Fruit fly (Drosophila melanogaster) whole organism, embryonic: Measurements from ENCODE around the gene COX7B.

ENCODE experiments used
- Bgb ChIP-seq: fragments of 200-800 bp; sonication (Bioruptor generic); IDR thresholded peaks from 2 replicates; pipeline ENCODE4 v1.3.6; 2022; ENCODE audit warnings: missing biosample characterization, missing genetic modification characterization; ENCODE audit not compliant: partially characterized antibody
- CG13287 ChIP-seq: fragments of 200-800 bp; sonication (Bioruptor generic); IDR thresholded peaks from 2 replicates; pipeline ENCODE4 v1.3.6; 2022; ENCODE audit warnings: missing biosample characterization, missing genetic modification characterization; ENCODE audit not compliant: partially characterized antibody
- CG15514 ChIP-seq: fragments of 200-800 bp; sonication (Bioruptor generic); optimal IDR thresholded peaks from 3 replicates; lab custom pipeline; 2017; ENCODE audit warnings: missing biosample characterization, missing genetic modification characterization, mild to moderate bottlenecking, moderate library complexity, missing genetic modification reagents
- CG1603 ChIP-seq: fragments of 200-800 bp; sonication (Bioruptor generic); optimal IDR thresholded peaks from 2 replicates; lab custom pipeline; 2019; ENCODE audit warnings: missing biosample characterization, mild to moderate bottlenecking, missing genetic modification characterization, moderate library complexity
- CG17385 ChIP-seq: fragments of 200-800 bp; sonication (Bioruptor generic); optimal IDR thresholded peaks from 3 replicates; lab custom pipeline; 2018; ENCODE audit warnings: missing biosample characterization, mild to moderate bottlenecking, missing genetic modification characterization
- CG33213 ChIP-seq: fragments of 200-800 bp; sonication (Bioruptor generic); optimal IDR thresholded peaks from 3 replicates; lab custom pipeline; 2016; ENCODE audit warnings: missing biosample characterization, missing genetic modification characterization
- CG34224 ChIP-seq: fragments of 200-800 bp; sonication (Bioruptor generic); IDR thresholded peaks from 3 replicates; pipeline ENCODE4 v1.3.6; 2022; ENCODE audit warnings: missing biosample characterization, missing genetic modification characterization; ENCODE audit not compliant: partially characterized antibody
- CG34422 ChIP-seq: fragments of 200-800 bp; sonication (Bioruptor generic); IDR thresholded peaks from 3 replicates; pipeline ENCODE4 v1.3.6; 2022; ENCODE audit warnings: missing biosample characterization, missing genetic modification characterization
- CG4617 ChIP-seq: fragments of 200-800 bp; sonication (Bioruptor generic); optimal IDR thresholded peaks from 3 replicates; lab custom pipeline; 2016; ENCODE audit warnings: missing biosample characterization, missing genetic modification characterization, borderline replicate concordance
- CG6813 ChIP-seq: fragments of 200-800 bp; sonication (Bioruptor generic); optimal IDR thresholded peaks from 2 replicates; lab custom pipeline; 2017; ENCODE audit warnings: missing biosample characterization, missing genetic modification characterization, mild to moderate bottlenecking, moderate library complexity, missing genetic modification reagents
- CG7928 ChIP-seq: fragments of 200-800 bp; sonication (Bioruptor generic); optimal IDR thresholded peaks from 2 replicates; lab custom pipeline; 2017; ENCODE audit warnings: missing biosample characterization, mild to moderate bottlenecking, missing genetic modification characterization
- CG9215 ChIP-seq: fragments of 200-800 bp; sonication (Bioruptor generic); IDR thresholded peaks from 2 replicates; pipeline ENCODE4 v1.3.6; 2022; ENCODE audit warnings: missing biosample characterization, missing genetic modification characterization
- CG9797 ChIP-seq: fragments of 200-800 bp; sonication (Bioruptor generic); optimal IDR thresholded peaks from 3 replicates; lab custom pipeline; 2018; ENCODE audit warnings: missing biosample characterization, mild to moderate bottlenecking, missing genetic modification characterization
- CHES-1-like ChIP-seq: fragments of 200-800 bp; sonication (Bioruptor generic); optimal IDR thresholded peaks from 2 replicates; lab custom pipeline; 2016; ENCODE audit warnings: missing biosample characterization, missing genetic modification characterization
- D19B ChIP-seq: fragments of 200-800 bp; sonication (Bioruptor generic); optimal IDR thresholded peaks from 2 replicates; lab custom pipeline; 2017; ENCODE audit warnings: missing biosample characterization, mild to moderate bottlenecking, missing genetic modification characterization
- Deaf1 ChIP-seq: fragments of 200-800 bp; optimal IDR thresholded peaks from 3 replicates; lab custom pipeline; 2019; ENCODE audit warnings: missing biosample characterization, mild to moderate bottlenecking, missing genetic modification characterization, moderate library complexity
- Fer1 ChIP-seq: fragments of 200-800 bp; sonication (Bioruptor generic); optimal IDR thresholded peaks from 2 replicates; lab custom pipeline; 2017; ENCODE audit warnings: missing biosample characterization, mild to moderate bottlenecking, missing genetic modification characterization
- HLHmδ ChIP-seq: fragments of 200-800 bp; sonication (Bioruptor generic); optimal IDR thresholded peaks from 2 replicates; lab custom pipeline; 2018; ENCODE audit warnings: missing biosample characterization, mild to moderate bottlenecking, missing genetic modification characterization, moderate library complexity
- MESR4 ChIP-seq: fragments of 200-800 bp; sonication (Bioruptor generic); optimal IDR thresholded peaks from 2 replicates; lab custom pipeline; 2018; ENCODE audit warnings: missing biosample characterization, mild to moderate bottlenecking, missing genetic modification characterization, moderate library complexity
- Mad ChIP-seq: fragments of 200-800 bp; sonication (Bioruptor generic); optimal IDR thresholded peaks from 2 replicates; lab custom pipeline; 2016; ENCODE audit warnings: missing biosample characterization, missing genetic modification characterization
- Med ChIP-seq: fragments of 200-800 bp; sonication (Bioruptor generic); peaks from one replicate; lab custom pipeline; 2016; ENCODE audit warnings: missing biosample characterization, missing genetic modification characterization, mild to moderate bottlenecking, inconsistent platforms, moderate library complexity
- Meics ChIP-seq: fragments of 200-800 bp; sonication (Bioruptor generic); optimal IDR thresholded peaks from 2 replicates; lab custom pipeline; 2017; ENCODE audit warnings: missing biosample characterization, mild to moderate bottlenecking, missing genetic modification characterization
- Neu2 ChIP-seq: fragments of 200-800 bp; sonication (Bioruptor generic); optimal IDR thresholded peaks from 3 replicates; lab custom pipeline; 2016; ENCODE audit warnings: missing biosample characterization, missing genetic modification characterization, borderline replicate concordance
- Opbp ChIP-seq: fragments of 200-800 bp; sonication (Bioruptor generic); IDR thresholded peaks from 3 replicates; pipeline ENCODE4 v1.3.6; 2022; ENCODE audit warnings: missing biosample characterization, missing genetic modification characterization; ENCODE audit not compliant: partially characterized antibody
- Rfx ChIP-seq: fragments of 200-800 bp; sonication (Bioruptor generic); IDR thresholded peaks from 2 replicates; pipeline ENCODE4 v1.3.6; 2022; ENCODE audit warnings: missing biosample characterization, missing genetic modification characterization
- Vsx1 ChIP-seq: fragments of 200-800 bp; sonication (Bioruptor generic); optimal IDR thresholded peaks from 2 replicates; lab custom pipeline; 2017; ENCODE audit warnings: missing biosample characterization, mild to moderate bottlenecking, missing genetic modification characterization, missing genetic modification reagents
- amos ChIP-seq: fragments of 200-800 bp; sonication (Bioruptor generic); IDR thresholded peaks from 2 replicates; pipeline ENCODE4 v1.3.6; 2022; ENCODE audit warnings: missing biosample characterization, missing genetic modification characterization; ENCODE audit not compliant: partially characterized antibody
- ato ChIP-seq: fragments of 200-800 bp; sonication (Bioruptor generic); IDR thresholded peaks from 2 replicates; pipeline ENCODE4 v1.3.6; 2022; ENCODE audit warnings: missing biosample characterization, missing genetic modification characterization; ENCODE audit not compliant: partially characterized antibody
- chm ChIP-seq: fragments of 200-800 bp; sonication (Bioruptor generic); IDR thresholded peaks from 2 replicates; pipeline ENCODE4 v1.3.6; 2022; ENCODE audit warnings: missing biosample characterization, missing genetic modification characterization
- ci ChIP-seq: fragments of 200-800 bp; sonication (Bioruptor generic); IDR thresholded peaks from 3 replicates; pipeline ENCODE4 v1.3.6; 2022; ENCODE audit warnings: missing biosample characterization, missing genetic modification characterization
- crol ChIP-seq: fragments of 200-800 bp; sonication (Bioruptor generic); IDR thresholded peaks from 2 replicates; pipeline ENCODE4 v1.3.6; 2022; ENCODE audit warnings: missing biosample characterization, missing genetic modification characterization
- cwo ChIP-seq: fragments of 200-800 bp; sonication (Bioruptor generic); optimal IDR thresholded peaks from 3 replicates; lab custom pipeline; 2017; ENCODE audit warnings: missing biosample characterization, missing genetic modification characterization, mild to moderate bottlenecking, moderate library complexity, missing genetic modification reagents
- dmrt99B ChIP-seq: fragments of 200-800 bp; sonication (Bioruptor generic); optimal IDR thresholded peaks from 2 replicates; lab custom pipeline; 2018; ENCODE audit warnings: missing biosample characterization, mild to moderate bottlenecking, missing genetic modification characterization, moderate library complexity
- dysf ChIP-seq: fragments of 200-800 bp; sonication (Bioruptor generic); IDR thresholded peaks from 3 replicates; pipeline ENCODE4 v1.3.6; 2022; ENCODE audit warnings: missing biosample characterization, missing genetic modification characterization
- gem ChIP-seq: fragments of 200-800 bp; sonication (Bioruptor generic); optimal IDR thresholded peaks from 2 replicates; lab custom pipeline; 2019; ENCODE audit warnings: missing biosample characterization, mild to moderate bottlenecking, missing genetic modification characterization, moderate library complexity
- gfzf ChIP-seq: fragments of 200-800 bp; sonication (Bioruptor generic); optimal IDR thresholded peaks from 2 replicates; lab custom pipeline; 2016; ENCODE audit warnings: missing biosample characterization, mild to moderate bottlenecking, missing genetic modification characterization, moderate library complexity
- hbn ChIP-seq: fragments of 200-800 bp; sonication (Bioruptor generic); IDR thresholded peaks from 2 replicates; pipeline ENCODE4 v1.3.6; 2022; ENCODE audit warnings: missing biosample characterization, missing genetic modification characterization; ENCODE audit not compliant: partially characterized antibody
- klu ChIP-seq: fragments of 200-800 bp; sonication (Bioruptor generic); IDR thresholded peaks from 2 replicates; pipeline ENCODE4 v1.3.6; 2022; ENCODE audit warnings: missing biosample characterization, missing genetic modification characterization
- mirr ChIP-seq: fragments of 200-800 bp; sonication (Bioruptor generic); optimal IDR thresholded peaks from 3 replicates; lab custom pipeline; 2018; ENCODE audit warnings: missing biosample characterization, mild to moderate bottlenecking, missing genetic modification characterization
- pho ChIP-seq: fragments of 200-800 bp; sonication (Bioruptor generic); optimal IDR thresholded peaks from 2 replicates; lab custom pipeline; 2016; ENCODE audit warnings: missing biosample characterization, missing genetic modification characterization
- pzg ChIP-seq: fragments of 200-800 bp; sonication (Bioruptor generic); optimal IDR thresholded peaks from 3 replicates; lab custom pipeline; 2018; ENCODE audit warnings: missing biosample characterization, mild to moderate bottlenecking, missing genetic modification characterization, moderate library complexity
- row ChIP-seq: fragments of 200-800 bp; sonication (Bioruptor generic); IDR thresholded peaks from 3 replicates; pipeline ENCODE4 v1.3.6; 2022; ENCODE audit warnings: missing biosample characterization, missing genetic modification characterization
- slbo ChIP-seq: fragments of 200-800 bp; sonication (Bioruptor generic); IDR thresholded peaks from 2 replicates; pipeline ENCODE4 v1.3.6; 2022; ENCODE audit warnings: missing biosample characterization, missing genetic modification characterization
- stwl ChIP-seq: fragments of 200-800 bp; sonication (Bioruptor generic); optimal IDR thresholded peaks from 3 replicates; lab custom pipeline; 2018; ENCODE audit warnings: missing biosample characterization, mild to moderate bottlenecking, missing genetic modification characterization, moderate library complexity
- sug ChIP-seq: fragments of 200-800 bp; optimal IDR thresholded peaks from 2 replicates; lab custom pipeline; 2019; ENCODE audit warnings: missing biosample characterization, mild to moderate bottlenecking, missing genetic modification characterization, moderate library complexity
- vnd ChIP-seq: fragments of 200-800 bp; sonication (Bioruptor generic); IDR thresholded peaks from 3 replicates; pipeline ENCODE4 v1.3.6; 2022; ENCODE audit warnings: missing biosample characterization, missing genetic modification characterization; ENCODE audit not compliant: partially characterized antibody

Gene COX7B

dm6 chr3L:17430957-17431585 is 5.8 kb downstream of the COX7B start (continued):
- TF ChIP-seq dmrt99B (tag; lab: Kevin White, UChicago) (peak; percentile 13), pho (GFP tag; lab: Kevin White, UChicago) (peak; percentile 3), Meics (GFP tag; lab: Kevin White, UChicago) (peak; percentile 20), sug (peak; percentile 60), CG9215 (GFP tag; lab: Robert Waterston, UW) (no peak), CG17385 (peak; percentile 1), CG33213 (peak; percentile 8), Vsx1 (peak; percentile 7), D19B (GFP tag; lab: Kevin White, UChicago) (peak; percentile 20), CHES-1-like (GFP tag; lab: Kevin White, UChicago) (peak; percentile 12), Bgb (GFP tag; lab: Robert Waterston, UW) (no peak), CG7928 (GFP tag; lab: Kevin White, UChicago) (no peak), Fer1 (GFP tag; lab: Kevin White, UChicago) (no peak), mirr (GFP tag; lab: Kevin White, UChicago) (peak; percentile 33), cwo (peak; percentile 79), dysf (GFP tag; lab: Robert Waterston, UW) (no peak), gem (peak; percentile 34), Rfx (GFP tag; lab: Robert Waterston, UW) (peak; percentile 33; the same call in 1 of the 2 replicates), slbo (peak; percentile 43)

dm6 chr3L:17432947-17433346 is 7.7 kb downstream of the COX7B start, which contains the start of gene frc:
Gene frc, minus strand, starts transcription at chr3L:17433190.
- TF ChIP-seq Bgb (GFP tag; lab: Robert Waterston, UW) (peak; percentile 40; the same call in 1 of the 2 replicates), klu (GFP tag; lab: Robert Waterston, UW) (no peak), pho (GFP tag; lab: Kevin White, UChicago) (no peak), Deaf1 (peak; percentile 18), Opbp (GFP tag; lab: Robert Waterston, UW) (0 out of 3 replicates have a peak, but pooled peaks have one; percentile 42), Mad (GFP tag; lab: Kevin White, UChicago) (no peak), HLHmδ (GFP tag; lab: Kevin White, UChicago) (peak; percentile 45), MESR4 (peak; percentile 77), ci (GFP tag; lab: Robert Waterston, UW) (peak; percentile 32; the same call in 1 of the 3 replicates), Neu2 (GFP tag; lab: Kevin White, UChicago) (no peak), chm (GFP tag; lab: Robert Waterston, UW) (0 out of 2 replicates have a peak, but pooled peaks have one; percentile 50), pzg (GFP tag; lab: Kevin White, UChicago) (peak; percentile 56), crol (GFP tag; lab: Robert Waterston, UW) (0 out of 2 replicates have a peak, but pooled peaks have one; percentile 6), CG1603 (tag; lab: Kevin White, UChicago) (peak; percentile 5), CG34224 (GFP tag; lab: Robert Waterston, UW) (0 out of 3 replicates have a peak, but pooled peaks have one; percentile 14), gfzf (GFP tag; lab: Kevin White, UChicago) (peak; percentile 82), CG4617 (peak; percentile 40), CG9797 (GFP tag; lab: Kevin White, UChicago) (peak; percentile 54), vnd (GFP tag; lab: Robert Waterston, UW) (no peak), stwl (peak; percentile 8), ato (GFP tag; lab: Robert Waterston, UW) (0 out of 2 replicates have a peak, but pooled peaks have one; percentile 14), Med (GFP tag; lab: Kevin White, UChicago) (peak; percentile 73), row (GFP tag; lab: Robert Waterston, UW) (no peak), CG6813 (GFP tag; lab: Kevin White, UChicago) (no peak), CG34422 (peak; percentile 66; the same call in 1 of the 3 replicates), CG15514 (GFP tag; lab: Kevin White, UChicago) (peak; percentile 35), hbn (peak; percentile 27; the same call in 1 of the 2 replicates), CG13287 (0 out of 2 replicates have a peak, but pooled peaks have one; percentile 6), amos (GFP tag; lab: Robert Waterston, UW) (0 out of 2 replicates have a peak, but pooled peaks have one; percentile 26)
